Worm (Caenorhabditis elegans) whole organism, L1 larva: ENCODE data around the gene col-170.

ENCODE experiments used
- C16A3.4 ChIP-seq: fragments of 150-350 bp; optimal IDR thresholded peaks from 2 replicates; lab custom pipeline; 2014; ENCODE audit warnings: missing biosample characterization, missing genetic modification characterization
- F16B12.6 ChIP-seq: fragments of 150-350 bp; optimal IDR thresholded peaks from 2 replicates; lab custom pipeline; 2014; ENCODE audit warnings: missing biosample characterization, missing genetic modification characterization
- Y116A8C.19 ChIP-seq: sonication (generic microtip); optimal IDR thresholded peaks from 2 replicates; lab custom pipeline; 2016; ENCODE audit warnings: missing compliant biosample characterization, missing genetic modification characterization, borderline replicate concordance
- aha-1 ChIP-seq: fragments of 150-350 bp; optimal IDR thresholded peaks from 2 replicates; lab custom pipeline; 2014; ENCODE audit warnings: missing biosample characterization, missing genetic modification characterization
- alr-1 ChIP-seq: fragments of 200-800 bp; sonication (Bioruptor generic); optimal IDR thresholded peaks from 2 replicates; lab custom pipeline; 2018; ENCODE audit warnings: borderline replicate concordance, mild to moderate bottlenecking, missing genetic modification characterization, missing compliant biosample characterization
- aly-2 ChIP-seq: fragments of 150-350 bp; optimal IDR thresholded peaks from 2 replicates; lab custom pipeline; 2014; ENCODE audit warnings: missing biosample characterization, missing genetic modification characterization
- ama-1 ChIP-seq: fragments of 150-350 bp; optimal IDR thresholded peaks from 2 replicates; lab custom pipeline; 2014
- blmp-1 ChIP-seq: fragments of 150-350 bp; optimal IDR thresholded peaks from 2 replicates; lab custom pipeline; 2014; ENCODE audit warnings: missing biosample characterization, missing genetic modification characterization
- ceh-63 ChIP-seq: fragments of 200-800 bp; sonication (Bioruptor generic); optimal IDR thresholded peaks from 2 replicates; lab custom pipeline; 2018; ENCODE audit warnings: mild to moderate bottlenecking, missing genetic modification characterization, missing compliant biosample characterization
- ceh-88 ChIP-seq: fragments of 200-800 bp; sonication (Bioruptor generic); IDR thresholded peaks from 2 replicates; pipeline ENCODE4 v1.3.6; 2022; ENCODE audit warnings: missing genetic modification characterization, missing compliant biosample characterization
- ceh-90 ChIP-seq: sonication (generic microtip); optimal IDR thresholded peaks from 2 replicates; lab custom pipeline; 2016; ENCODE audit warnings: missing genetic modification characterization, missing compliant biosample characterization
- ces-1 ChIP-seq: fragments of 150-350 bp; optimal IDR thresholded peaks from 2 replicates; lab custom pipeline; 2014; ENCODE audit warnings: missing biosample characterization, missing genetic modification reagents, missing genetic modification characterization
- dpl-1 ChIP-seq, 3 experiments: fragments of 150-350 bp in 2 of 3; sonication (generic microtip) in 1 of 3; optimal IDR thresholded peaks; 2 replicates each; lab custom pipeline; 2014 to 2017; ENCODE audit warnings: missing biosample characterization in 3 of 3, missing genetic modification characterization in 3 of 3, missing genetic modification reagents in 3 of 3
- dsc-1 ChIP-seq: sonication (generic microtip); optimal IDR thresholded peaks from 2 replicates; lab custom pipeline; 2016; ENCODE audit warnings: mild to moderate bottlenecking, missing genetic modification characterization, missing compliant biosample characterization
- efl-3 ChIP-seq: fragments of 200-800 bp; sonication (Bioruptor generic); optimal IDR thresholded peaks from 2 replicates; lab custom pipeline; 2018; ENCODE audit warnings: mild to moderate bottlenecking, missing genetic modification characterization, missing compliant biosample characterization
- egl-13 ChIP-seq: sonication (generic microtip); optimal IDR thresholded peaks from 2 replicates; lab custom pipeline; 2016; ENCODE audit warnings: missing genotype, missing genetic modification reagents, missing genetic modification characterization, missing compliant biosample characterization
- egl-27 ChIP-seq, 2 experiments: fragments of 150-350 bp in 1 of 2; sonication (generic microtip); optimal IDR thresholded peaks; 3 replicates each; lab custom pipeline; 2017 to 2018; ENCODE audit warnings: missing biosample characterization in 2 of 2, missing genetic modification characterization in 2 of 2, missing genetic modification reagents in 2 of 2
- elt-2 ChIP-seq: sonication (generic microtip); optimal IDR thresholded peaks from 2 replicates; lab custom pipeline; 2016; ENCODE audit warnings: missing genetic modification characterization, mild to moderate bottlenecking, inconsistent platforms, missing compliant biosample characterization, missing genetic modification reagents
- ets-5 ChIP-seq: fragments of 200-800 bp; sonication (Bioruptor generic); IDR thresholded peaks from 2 replicates; pipeline ENCODE4 v1.3.6; 2022; ENCODE audit warnings: missing genetic modification characterization, missing compliant biosample characterization
- fkh-4 ChIP-seq: sonication (generic microtip); optimal IDR thresholded peaks from 2 replicates; lab custom pipeline; 2016; ENCODE audit warnings: missing compliant biosample characterization, missing genetic modification characterization, borderline replicate concordance
- fkh-8 ChIP-seq: sonication (generic microtip); optimal IDR thresholded peaks from 2 replicates; lab custom pipeline; 2016; ENCODE audit warnings: mild to moderate bottlenecking, missing genetic modification characterization, missing compliant biosample characterization
- fos-1 ChIP-seq: fragments of 150-350 bp; optimal IDR thresholded peaks from 2 replicates; lab custom pipeline; 2014; ENCODE audit warnings: missing biosample characterization, missing genetic modification characterization
- hpl-2 ChIP-seq: fragments of 150-350 bp; optimal IDR thresholded peaks from 2 replicates; lab custom pipeline; 2014; ENCODE audit warnings: missing biosample characterization, missing genetic modification reagents, missing genetic modification characterization
- lin-13 ChIP-seq: fragments of 150-350 bp; optimal IDR thresholded peaks from 2 replicates; lab custom pipeline; 2014; ENCODE audit warnings: missing biosample characterization, missing genetic modification reagents, missing genetic modification characterization
- lin-14 ChIP-seq: fragments of 200-800 bp; sonication (Bioruptor generic); optimal IDR thresholded peaks from 2 replicates; lab custom pipeline; 2018; ENCODE audit warnings: mild to moderate bottlenecking, missing genetic modification characterization, moderate library complexity, missing compliant biosample characterization
- lin-15B ChIP-seq: fragments of 150-350 bp; sonication (generic microtip); optimal IDR thresholded peaks from 3 replicates; lab custom pipeline; 2014; ENCODE audit warnings: missing biosample characterization, missing genetic modification characterization
- lin-35 ChIP-seq, 2 experiments: fragments of 150-350 bp; optimal IDR thresholded peaks; 2 replicates each; lab custom pipeline; 2014; ENCODE audit warnings: missing biosample characterization in 2 of 2, missing genetic modification characterization in 2 of 2, missing genetic modification reagents in 2 of 2
- mab-9 ChIP-seq: fragments of 200-800 bp; sonication (Bioruptor generic); IDR thresholded peaks from 2 replicates; pipeline ENCODE4 v1.3.6; 2022; ENCODE audit warnings: missing genetic modification reagents, missing genetic modification characterization, missing compliant biosample characterization
- mep-1 ChIP-seq: fragments of 150-350 bp; optimal IDR thresholded peaks from 2 replicates; lab custom pipeline; 2014; ENCODE audit warnings: missing biosample characterization, missing genetic modification characterization
- nhr-11 ChIP-seq: fragments of 150-350 bp; optimal IDR thresholded peaks from 2 replicates; lab custom pipeline; 2014; ENCODE audit warnings: missing biosample characterization, missing genetic modification characterization
- nhr-19 ChIP-seq: fragments of 200-800 bp; sonication (Bioruptor generic); conservative IDR thresholded peaks from 2 replicates; pipeline ENCODE4 v1.3.6; 2022; ENCODE audit warnings: missing genetic modification characterization, missing compliant biosample characterization
- nhr-237 ChIP-seq: fragments of 150-350 bp; optimal IDR thresholded peaks from 2 replicates; lab custom pipeline; 2014; ENCODE audit warnings: missing biosample characterization, missing genetic modification characterization
- nhr-28 ChIP-seq: fragments of 150-350 bp; optimal IDR thresholded peaks from 2 replicates; lab custom pipeline; 2014; ENCODE audit warnings: missing biosample characterization, missing genetic modification characterization
- nhr-47 ChIP-seq: sonication (generic microtip); optimal IDR thresholded peaks from 2 replicates; lab custom pipeline; 2016; ENCODE audit warnings: mild to moderate bottlenecking, missing genetic modification characterization, moderate library complexity, missing compliant biosample characterization
- nhr-71 ChIP-seq: sonication (generic microtip); optimal IDR thresholded peaks from 2 replicates; lab custom pipeline; 2016; ENCODE audit warnings: mild to moderate bottlenecking, missing genetic modification characterization, moderate library complexity, missing compliant biosample characterization
- nhr-76 ChIP-seq: sonication (generic microtip); optimal IDR thresholded peaks from 2 replicates; lab custom pipeline; 2017; ENCODE audit warnings: missing biosample characterization, missing genetic modification characterization
- nhr-77 ChIP-seq: fragments of 150-350 bp; optimal IDR thresholded peaks from 2 replicates; lab custom pipeline; 2014; ENCODE audit warnings: missing biosample characterization, missing genetic modification characterization
- nhr-85 ChIP-seq: sonication (generic microtip); peaks from one replicate; lab custom pipeline; 2016; ENCODE audit warnings: missing genetic modification characterization, inconsistent platforms, missing compliant biosample characterization
- nhr-90 ChIP-seq: sonication (generic microtip); optimal IDR thresholded peaks from 2 replicates; lab custom pipeline; 2016; ENCODE audit warnings: mild to moderate bottlenecking, missing genetic modification characterization, missing compliant biosample characterization; ENCODE audit not compliant: poor library complexity
- pag-3 ChIP-seq: sonication (generic microtip); optimal IDR thresholded peaks from 2 replicates; lab custom pipeline; 2017; ENCODE audit warnings: missing genetic modification characterization, mild to moderate bottlenecking, missing compliant biosample characterization, antibody characterized with exemption, borderline replicate concordance; ENCODE audit not compliant: insufficient read depth
- pax-3 ChIP-seq: fragments of 200-800 bp; sonication (Bioruptor generic); optimal IDR thresholded peaks from 2 replicates; lab custom pipeline; 2018; ENCODE audit warnings: mild to moderate bottlenecking, missing genetic modification characterization, moderate library complexity, missing compliant biosample characterization
- pqm-1 ChIP-seq: sonication (generic microtip); optimal IDR thresholded peaks from 3 replicates; lab custom pipeline; 2017; ENCODE audit warnings: missing biosample characterization, missing genetic modification characterization
- rnt-1 ChIP-seq: sonication (generic microtip); optimal IDR thresholded peaks from 2 replicates; lab custom pipeline; 2016; ENCODE audit warnings: mild to moderate bottlenecking, missing genetic modification characterization, moderate library complexity, missing compliant biosample characterization
- skn-1 ChIP-seq: fragments of 150-350 bp; optimal IDR thresholded peaks from 2 replicates; lab custom pipeline; 2014; ENCODE audit warnings: missing biosample characterization, missing genetic modification characterization
- sox-4 ChIP-seq: sonication (generic microtip); optimal IDR thresholded peaks from 2 replicates; lab custom pipeline; 2016; ENCODE audit warnings: missing genetic modification characterization, missing compliant biosample characterization
- sptf-1 ChIP-seq: fragments of 150-350 bp; optimal IDR thresholded peaks from 2 replicates; lab custom pipeline; 2014; ENCODE audit warnings: missing biosample characterization, missing genetic modification characterization
- tbx-2 ChIP-seq: sonication (generic microtip); optimal IDR thresholded peaks from 2 replicates; lab custom pipeline; 2016; ENCODE audit warnings: missing genetic modification characterization, missing compliant biosample characterization
- tlp-1 ChIP-seq: fragments of 150-350 bp; optimal IDR thresholded peaks from 2 replicates; lab custom pipeline; 2014; ENCODE audit warnings: missing biosample characterization, missing genetic modification characterization
- unc-30 ChIP-seq: sonication (generic microtip); optimal IDR thresholded peaks from 2 replicates; lab custom pipeline; 2017; ENCODE audit warnings: missing biosample characterization, missing genetic modification characterization
- unc-86 ChIP-seq: sonication (generic microtip); optimal IDR thresholded peaks from 2 replicates; lab custom pipeline; 2016; ENCODE audit warnings: missing genetic modification characterization, missing compliant biosample characterization
- unc-98 ChIP-seq: fragments of 200-800 bp; sonication (Bioruptor generic); IDR thresholded peaks from 2 replicates; pipeline ENCODE4 v1.3.6; 2022; ENCODE audit warnings: missing genetic modification characterization, missing compliant biosample characterization
- xbp-1 ChIP-seq: sonication (generic microtip); optimal IDR thresholded peaks from 2 replicates; lab custom pipeline; 2016; ENCODE audit warnings: missing genetic modification characterization, missing compliant biosample characterization
- zip-4 ChIP-seq: fragments of 200-800 bp; sonication (Bioruptor generic); optimal IDR thresholded peaks from 2 replicates; lab custom pipeline; 2018; ENCODE audit warnings: mild to moderate bottlenecking, missing genetic modification characterization, moderate library complexity, missing compliant biosample characterization
- ztf-4 ChIP-seq: fragments of 150-350 bp; optimal IDR thresholded peaks from 2 replicates; lab custom pipeline; 2014; ENCODE audit warnings: missing biosample characterization, missing genetic modification characterization

col-170 gene

DNA sequence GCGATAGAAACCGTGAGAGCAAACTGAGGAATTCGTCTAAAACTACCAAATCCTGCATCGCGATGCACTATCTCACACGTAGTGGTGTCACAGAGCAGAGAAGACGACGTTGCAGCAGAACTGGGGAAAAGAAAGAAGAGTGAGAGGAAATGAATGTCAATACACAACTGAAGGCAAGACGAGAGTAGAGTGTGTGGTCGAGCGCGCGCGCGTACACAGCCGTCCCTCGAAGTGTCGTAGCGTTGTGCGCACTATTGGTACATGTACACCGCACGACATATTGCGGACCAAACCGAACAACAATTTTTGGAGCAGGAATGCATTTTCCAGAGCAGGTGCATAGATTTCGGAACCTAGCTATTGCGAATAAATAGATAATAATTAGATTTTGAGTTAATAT, 46.9 kb downstream of the col-170 start:
- TF ChIP-seq nhr-77, result peak; percentile 37
- TF ChIP-seq mab-9 (GFP tag; lab: Robert Waterston, UW), result no peak
- no peak for TF ChIP-seq Y116A8C.19 (tag; lab: Kevin White, UChicago)
- TF ChIP-seq mep-1, result peak; percentile 73
- no peak for TF ChIP-seq nhr-237
- no peak for TF ChIP-seq ceh-63
- TF ChIP-seq ztf-4 (tag; lab: Kevin White, UChicago), result no peak
- no peak for TF ChIP-seq aly-2 (tag; lab: Kevin White, UChicago)
- no peak for TF ChIP-seq ceh-90
- peak; percentile 85 for TF ChIP-seq fkh-8 (tag; lab: Kevin White, UChicago)
- TF ChIP-seq lin-35 (GFP tag; optimal IDR thresholded peaks at IDR 0.05; lab: Kevin White, UChicago), result peak; percentile 61 to 72
- no peak for TF ChIP-seq sox-4 (tag; lab: Kevin White, UChicago)
- TF ChIP-seq ces-1 (GFP tag; lab: Kevin White, UChicago), result no peak
- TF ChIP-seq efl-3 (GFP tag; lab: Kevin White, UChicago), result no peak
- no peak for TF ChIP-seq pag-3 (tag; lab: Kevin White, UChicago)
- peak; percentile 91 for TF ChIP-seq lin-14 (GFP tag; lab: Kevin White, UChicago)
- peak; percentile 83 for TF ChIP-seq F16B12.6 (tag; lab: Kevin White, UChicago)
- no peak for TF ChIP-seq sptf-1 (tag; lab: Kevin White, UChicago)
- TF ChIP-seq ets-5, result no peak
- TF ChIP-seq lin-13 (GFP tag; lab: Kevin White, UChicago), result no peak
- TF ChIP-seq xbp-1 (tag; lab: Kevin White, UChicago), result peak; percentile 72
- no peak for TF ChIP-seq unc-98 (GFP tag; lab: Robert Waterston, UW)
- peak; percentile 47 for TF ChIP-seq unc-86
- no peak for TF ChIP-seq pqm-1
- TF ChIP-seq alr-1 (tag; lab: Kevin White, UChicago), result no peak
- TF ChIP-seq unc-30, result no peak
- TF ChIP-seq fos-1 (tag; lab: Kevin White, UChicago), result peak; percentile 48
- TF ChIP-seq nhr-85 (tag; lab: Kevin White, UChicago), result peak; percentile 75
- peak; percentile 40 for TF ChIP-seq nhr-19 (GFP tag; lab: Robert Waterston, UW)
- TF ChIP-seq skn-1 (tag; lab: Kevin White, UChicago), result peak; percentile 61
- TF ChIP-seq C16A3.4 (tag; lab: Kevin White, UChicago), result peak; percentile 45
- TF ChIP-seq aha-1, result no peak
- no peak for TF ChIP-seq nhr-11
- TF ChIP-seq rnt-1 (tag; lab: Kevin White, UChicago), result peak; percentile 54
- TF ChIP-seq fkh-4 (tag; lab: Kevin White, UChicago), result no peak
- peak; percentile 30 for TF ChIP-seq dsc-1 (tag; lab: Kevin White, UChicago)
- TF ChIP-seq ama-1 (lab: Kevin White, UChicago), result no peak
- no peak for TF ChIP-seq ceh-88
- TF ChIP-seq elt-2 (tag; lab: Kevin White, UChicago), result no peak
- TF ChIP-seq pax-3 (tag; lab: Kevin White, UChicago), result no peak
- no peak for TF ChIP-seq nhr-76 (tag; lab: Kevin White, UChicago)
- peak; percentile 71 for TF ChIP-seq nhr-71 (tag; lab: Kevin White, UChicago)
- no peak for TF ChIP-seq egl-27 (tag; optimal IDR thresholded peaks at IDR 0.05; lab: Kevin White, UChicago)
- peak; percentile 11 for TF ChIP-seq zip-4 (GFP tag; lab: Kevin White, UChicago)
- TF ChIP-seq nhr-90 (tag; lab: Kevin White, UChicago), result peak; percentile 28
- peak; percentile 8 for TF ChIP-seq blmp-1 (tag; lab: Kevin White, UChicago)
- TF ChIP-seq dpl-1 (GFP tag; optimal IDR thresholded peaks at IDR 0.05; lab: Kevin White, UChicago), result peak; percentile 7 to 46 (median 39)
- peak; percentile 58 for TF ChIP-seq tbx-2 (tag; lab: Kevin White, UChicago)
- peak; percentile 47 for TF ChIP-seq egl-13 (tag; lab: Kevin White, UChicago)
- TF ChIP-seq hpl-2, result no peak
- TF ChIP-seq nhr-47 (tag; lab: Kevin White, UChicago), result peak; percentile 68
- no peak for TF ChIP-seq lin-15B (tag; lab: Kevin White, UChicago)
- no peak for TF ChIP-seq tlp-1 (tag; lab: Kevin White, UChicago)
- no peak for TF ChIP-seq nhr-28 (tag; lab: Kevin White, UChicago)
